Fruit fly (Drosophila melanogaster) whole organism, prepupa: Measurements from ENCODE around the gene Rab9.

Experiments
- CG10631 ChIP-seq: fragments of 200-800 bp; sonication (Bioruptor generic); optimal IDR thresholded peaks from 2 replicates; lab custom pipeline; 2016; ENCODE audit warnings: missing biosample characterization, missing genetic modification characterization
- CG15336 ChIP-seq: fragments of 200-800 bp; sonication (Bioruptor generic); IDR thresholded peaks from 2 replicates; pipeline ENCODE4 v1.3.6; 2022; ENCODE audit warnings: missing biosample characterization, missing genetic modification characterization
- CG6163 ChIP-seq: fragments of 200-800 bp; sonication (Bioruptor generic); IDR thresholded peaks from 3 replicates; pipeline ENCODE4 v1.3.6; 2022; ENCODE audit warnings: missing biosample characterization, missing genetic modification characterization
- CG6854 ChIP-seq: fragments of 200-800 bp; sonication (Bioruptor generic); optimal IDR thresholded peaks from 2 replicates; lab custom pipeline; 2017; ENCODE audit warnings: missing biosample characterization, mild to moderate bottlenecking, missing genetic modification characterization
- Eip78C ChIP-seq: fragments of 200-800 bp; sonication (Bioruptor generic); peaks from one replicate; lab custom pipeline; 2016; ENCODE audit warnings: missing biosample characterization, missing genetic modification characterization
- Ets21C ChIP-seq: fragments of 200-800 bp; sonication (Bioruptor generic); optimal IDR thresholded peaks from 3 replicates; lab custom pipeline; 2016; ENCODE audit warnings: missing biosample characterization, missing genetic modification characterization
- Ets96B ChIP-seq: fragments of 200-800 bp; optimal IDR thresholded peaks from 2 replicates; lab custom pipeline; 2019; ENCODE audit warnings: missing biosample characterization, mild to moderate bottlenecking, missing genetic modification characterization, moderate library complexity
- Hr39 ChIP-seq: fragments of 200-800 bp; sonication (Bioruptor generic); optimal IDR thresholded peaks from 2 replicates; lab custom pipeline; 2016; ENCODE audit warnings: missing biosample characterization, missing genetic modification characterization
- fkh ChIP-seq: fragments of 200-800 bp; sonication (Bioruptor generic); optimal IDR thresholded peaks from 3 replicates; lab custom pipeline; 2017; ENCODE audit warnings: missing biosample characterization, mild to moderate bottlenecking, missing genetic modification characterization, moderate library complexity
- salr ChIP-seq, 2 experiments: fragments of 200-800 bp; sonication (Bioruptor generic); optimal IDR thresholded peaks; 3 replicates each; lab custom pipeline; 2016 to 2018; ENCODE audit warnings: missing biosample characterization in 2 of 2, missing genetic modification characterization in 2 of 2, mild to moderate bottlenecking in 1 of 2
- ss ChIP-seq, 2 experiments: fragments of 200-800 bp; sonication (Bioruptor generic); optimal IDR thresholded peaks; 2 replicates in 1 of 2; 3 replicates in 1 of 2; lab custom pipeline; 2017 to 2018; ENCODE audit warnings: mild to moderate bottlenecking in 2 of 2, missing biosample characterization in 2 of 2, missing genetic modification characterization in 2 of 2, moderate library complexity in 1 of 2
- topi ChIP-seq: fragments of 200-800 bp; sonication (Bioruptor generic); optimal IDR thresholded peaks from 3 replicates; lab custom pipeline; 2016; ENCODE audit warnings: missing biosample characterization, missing genetic modification characterization
- vri ChIP-seq: fragments of 200-800 bp; sonication (Bioruptor generic); optimal IDR thresholded peaks from 3 replicates; lab custom pipeline; 2016; ENCODE audit warnings: missing biosample characterization, mild to moderate bottlenecking, missing genetic modification characterization

- peak; percentile 90 for TF ChIP-seq CG10631 (GFP tag; lab: Kevin White, UChicago)
- peak; percentile 52 for TF ChIP-seq Hr39 (GFP tag; lab: Kevin White, UChicago)
- peak; percentile 81 for TF ChIP-seq Ets96B (tag; lab: Kevin White, UChicago)
- peak; percentile 33 to 81 for TF ChIP-seq salr (GFP tag; optimal IDR thresholded peaks at IDR 0.05; lab: Kevin White, UChicago)
- no peak; the same call in none of the 2 replicates for TF ChIP-seq CG15336 (GFP tag; lab: Robert Waterston, UW)
- peak; percentile 22 for TF ChIP-seq topi
- TF ChIP-seq fkh (GFP tag; lab: Kevin White, UChicago) = peak; percentile 69
- peak; percentile 56 for TF ChIP-seq CG6854 (GFP tag; lab: Kevin White, UChicago)
- TF ChIP-seq Ets21C (GFP tag; lab: Kevin White, UChicago) = peak; percentile 61
- peak; percentile 50 for TF ChIP-seq vri (GFP tag; lab: Kevin White, UChicago)
- TF ChIP-seq CG6163 (GFP tag; lab: Robert Waterston, UW) = peak; percentile 63
- peak; percentile 75 to 77 for TF ChIP-seq ss (GFP tag; optimal IDR thresholded peaks at IDR 0.05; lab: Kevin White, UChicago)
- TF ChIP-seq Eip78C (GFP tag; lab: Kevin White, UChicago) = peak; percentile 82
Measured at dm6 chr2L:19398317-19399234, 33.8 kb upstream of the Rab9 start, which contains the start of gene CG17544.
